Fruit fly (Drosophila melanogaster): ENCODE results near the gene LeuRS.

The LeuRS gene

dm6 chr2L:3543062-3543461 is 28.6 kb upstream of the LeuRS start (continued):
- TF ChIP-seq CG3847 (GFP tag; IDR thresholded peaks at IDR 0.05) (no peak), CG6254 (GFP tag; optimal IDR thresholded peaks at IDR 0.05) (peak; percentile 15), mld (GFP tag; IDR thresholded peaks at IDR 0.05; ENCODE audit: partially characterized antibody) (no peak), phol (tag; optimal IDR thresholded peaks at IDR 0.05) (peak; percentile 24)

- TF ChIP-seq pan (optimal IDR thresholded peaks at IDR 0.05) (no peak), pan (GFP tag; optimal IDR thresholded peaks at IDR 0.05 in 1 of 2, IDR thresholded peaks at IDR 0.05 in 1 of 2) (no peak), caup (GFP tag; optimal IDR thresholded peaks at IDR 0.05; ENCODE audit: severe bottlenecking) (no peak), Mes4 (GFP tag; optimal IDR thresholded peaks at IDR 0.05) (no peak), phol (tag; optimal IDR thresholded peaks at IDR 0.05) (peak; percentile 81), Opbp (GFP tag; IDR thresholded peaks at IDR 0.05; ENCODE audit: partially characterized antibody) (peak; percentile 38; the same call in 1 of the 3 replicates), Neu2 (GFP tag; optimal IDR thresholded peaks at IDR 0.05; ENCODE audit: borderline replicate concordance) (no peak), CG11560 (tag; IDR thresholded peaks at IDR 0.05) (no peak), CG8089 (GFP tag; optimal IDR thresholded peaks at IDR 0.05) (no peak), bbx (GFP tag; IDR thresholded peaks at IDR 0.05; ENCODE audit: partially characterized antibody) (peak; percentile 23; the same call in 1 of the 2 replicates), lov (optimal IDR thresholded peaks at IDR 0.05) (peak; percentile 4), lov (GFP tag; IDR thresholded peaks at IDR 0.05) (no peak), sob (GFP tag; IDR thresholded peaks at IDR 0.05) (peak; percentile 82), psq (GFP tag; optimal IDR thresholded peaks at IDR 0.05) (no peak), oc (tag; optimal IDR thresholded peaks at IDR 0.05) (peak; percentile 16), CG3995 (GFP tag; optimal IDR thresholded peaks at IDR 0.05) (no peak), HLH54F (GFP tag; optimal IDR thresholded peaks at IDR 0.05) (no peak), ewg (GFP tag; optimal IDR thresholded peaks at IDR 0.05) (peak; percentile 37), gem (tag; optimal IDR thresholded peaks at IDR 0.05) (no peak), Myb (GFP tag; optimal IDR thresholded peaks at IDR 0.05) (no peak), sug (tag; optimal IDR thresholded peaks at IDR 0.05) (peak; percentile 26), CG6654 (GFP tag; optimal IDR thresholded peaks at IDR 0.05) (no peak), B-H1 (GFP tag; IDR thresholded peaks at IDR 0.05) (no peak), CG4617 (GFP tag; optimal IDR thresholded peaks at IDR 0.05; ENCODE audit: borderline replicate concordance) (no peak), CG3847 (GFP tag; IDR thresholded peaks at IDR 0.05) (no peak), kah (GFP tag; optimal IDR thresholded peaks at IDR 0.05) (no peak), CG4282 (GFP tag; optimal IDR thresholded peaks at IDR 0.05) (no peak), br (optimal IDR thresholded peaks at IDR 0.05) (no peak), Pdp1 (GFP tag; optimal IDR thresholded peaks at IDR 0.05) (peak in 1 of 2 experiments; percentile 78), Eip74EF (GFP tag; optimal IDR thresholded peaks at IDR 0.05) (no peak), Drgx (GFP tag; IDR thresholded peaks at IDR 0.05) (no peak), sr (GFP tag; IDR thresholded peaks at IDR 0.05) (peak; percentile 39; the same call in 1 of the 3 replicates), chm (GFP tag; IDR thresholded peaks at IDR 0.05) (peak; percentile 69), Nf-YC (tag; optimal IDR thresholded peaks at IDR 0.05) (peak; percentile 98), CG2120 (GFP tag; optimal IDR thresholded peaks at IDR 0.05) (no peak), NK7.1 (GFP tag; optimal IDR thresholded peaks at IDR 0.05) (no peak), CG17385 (GFP tag; optimal IDR thresholded peaks at IDR 0.05) (peak; percentile 53), crol (GFP tag; IDR thresholded peaks at IDR 0.05) (no peak; the same call in 1 of the 2 replicates), CG10321 (GFP tag; IDR thresholded peaks at IDR 0.05) (peak; percentile 96), Doc3 (GFP tag; IDR thresholded peaks at IDR 0.05; ENCODE audit: partially characterized antibody) (no peak), Nf-YB (GFP tag; optimal IDR thresholded peaks at IDR 0.05) (peak; percentile 97), CoRest (tag; optimal IDR thresholded peaks at IDR 0.05) (peak; percentile 42), H15 (GFP tag; IDR thresholded peaks at IDR 0.05) (no peak), CG8478 (optimal IDR thresholded peaks at IDR 0.05) (peak; percentile 81), CG33557 (GFP tag; optimal IDR thresholded peaks at IDR 0.05) (no peak), D (optimal IDR thresholded peaks at IDR 0.05) (no peak), D (GFP tag; optimal IDR thresholded peaks at IDR 0.05) (no peak), Sox100B (GFP tag; optimal IDR thresholded peaks at IDR 0.05) (no peak)
Measured at dm6 chr2L:3539996-3540395, 25.5 kb upstream of the LeuRS start.
